Worm (Caenorhabditis elegans) whole organism, young adult: ENCODE measurements around the gene nurf-1.

Experiments used
- B0261.1 ChIP-seq: sonication (generic microtip); optimal IDR thresholded peaks from 2 replicates; lab custom pipeline; 2016; ENCODE audit warnings: mild to moderate bottlenecking, missing genetic modification characterization, moderate library complexity, missing compliant biosample characterization
- B0336.3 ChIP-seq: fragments of 200-800 bp; sonication (Bioruptor generic); IDR thresholded peaks from 2 replicates; pipeline ENCODE4 v1.3.6; 2022; ENCODE audit warnings: missing genetic modification characterization, missing compliant biosample characterization
- F10E7.11 ChIP-seq: sonication (generic microtip); optimal IDR thresholded peaks from 2 replicates; lab custom pipeline; 2017; ENCODE audit warnings: mild to moderate bottlenecking, missing genetic modification characterization, moderate library complexity, missing compliant biosample characterization
- F23B12.7 ChIP-seq: sonication (generic microtip); optimal IDR thresholded peaks from 2 replicates; lab custom pipeline; 2017; ENCODE audit warnings: missing genetic modification characterization, mild to moderate bottlenecking, missing compliant biosample characterization, antibody characterized with exemption, moderate library complexity; ENCODE audit not compliant: insufficient read depth
- F52B5.7 ChIP-seq: sonication (generic microtip); optimal IDR thresholded peaks from 2 replicates; lab custom pipeline; 2016; ENCODE audit warnings: mild to moderate bottlenecking, missing genetic modification characterization, missing compliant biosample characterization
- F57A8.1 ChIP-seq: fragments of 200-800 bp; sonication (Bioruptor generic); optimal IDR thresholded peaks from 2 replicates; lab custom pipeline; 2018; ENCODE audit warnings: mild to moderate bottlenecking, missing genetic modification characterization, moderate library complexity, missing compliant biosample characterization
- K12H6.12 ChIP-seq: fragments of 200-800 bp; sonication (Bioruptor generic); optimal IDR thresholded peaks from 2 replicates; lab custom pipeline; 2018; ENCODE audit warnings: mild to moderate bottlenecking, missing genetic modification characterization, missing compliant biosample characterization
- T26A5.8 ChIP-seq: sonication (generic microtip); optimal IDR thresholded peaks from 2 replicates; lab custom pipeline; 2016; ENCODE audit warnings: missing genetic modification characterization, missing compliant biosample characterization
- Y56A3A.18 ChIP-seq: fragments of 200-800 bp; sonication (Bioruptor generic); IDR thresholded peaks from 2 replicates; pipeline ENCODE4 v1.3.6; 2022; ENCODE audit warnings: missing genetic modification reagents, missing genetic modification characterization, missing compliant biosample characterization
- ZK185.1 ChIP-seq: sonication (generic microtip); optimal IDR thresholded peaks from 2 replicates; lab custom pipeline; 2016; ENCODE audit warnings: mild to moderate bottlenecking, missing genetic modification characterization, missing compliant biosample characterization; ENCODE audit not compliant: poor library complexity, severe bottlenecking
- ama-1 ChIP-seq, 3 experiments: fragments of 150-350 bp in 1 of 3; sonication (generic microtip) in 2 of 3; optimal IDR thresholded peaks; 2 replicates each; lab custom pipeline; 2014 to 2018; ENCODE audit warnings: missing biosample characterization in 2 of 3, missing genetic modification characterization in 2 of 3, missing genetic modification reagents in 2 of 3
- atf-7 ChIP-seq: sonication (generic microtip); optimal IDR thresholded peaks from 2 replicates; lab custom pipeline; 2017; ENCODE audit warnings: mild to moderate bottlenecking, missing genetic modification characterization, missing compliant biosample characterization
- athp-1 ChIP-seq: sonication (generic microtip); optimal IDR thresholded peaks from 2 replicates; lab custom pipeline; 2017; ENCODE audit warnings: mild to moderate bottlenecking, missing genetic modification characterization, missing compliant biosample characterization
- attf-5 ChIP-seq: fragments of 200-800 bp; sonication (Bioruptor generic); optimal IDR thresholded peaks from 2 replicates; lab custom pipeline; 2018; ENCODE audit warnings: mild to moderate bottlenecking, missing genetic modification characterization, missing compliant biosample characterization
- bed-2 ChIP-seq: fragments of 200-800 bp; sonication (Bioruptor generic); IDR thresholded peaks from 2 replicates; pipeline ENCODE4 v1.3.6; 2022; ENCODE audit warnings: missing genetic modification reagents, missing genetic modification characterization, missing compliant biosample characterization
- ccch-3 ChIP-seq: fragments of 200-800 bp; sonication (Bioruptor generic); optimal IDR thresholded peaks from 2 replicates; lab custom pipeline; 2018; ENCODE audit warnings: mild to moderate bottlenecking, missing genetic modification characterization, missing compliant biosample characterization
- ceh-91 ChIP-seq: fragments of 200-800 bp; sonication (Bioruptor generic); IDR thresholded peaks from 2 replicates; pipeline ENCODE4 v1.3.6; 2022; ENCODE audit warnings: missing genetic modification reagents, missing genetic modification characterization, missing compliant biosample characterization
- chd-7 ChIP-seq: sonication (generic microtip); optimal IDR thresholded peaks from 2 replicates; lab custom pipeline; 2016; ENCODE audit warnings: mild to moderate bottlenecking, missing genetic modification characterization, moderate library complexity, missing compliant biosample characterization
- dox-1 ChIP-seq: fragments of 200-800 bp; sonication (Bioruptor generic); IDR thresholded peaks from 2 replicates; pipeline ENCODE4 v1.3.6; 2022; ENCODE audit warnings: missing genetic modification reagents, missing genetic modification characterization, missing compliant biosample characterization
- dpl-1 ChIP-seq: fragments of 150-350 bp; optimal IDR thresholded peaks from 2 replicates; lab custom pipeline; 2014; ENCODE audit warnings: missing biosample characterization, missing genetic modification reagents, missing genetic modification characterization
- egl-18 ChIP-seq: fragments of 200-800 bp; sonication (Bioruptor generic); IDR thresholded peaks from 2 replicates; pipeline ENCODE4 v1.3.6; 2022; ENCODE audit warnings: missing genetic modification reagents, missing genetic modification characterization, missing compliant biosample characterization
- egl-44 ChIP-seq: fragments of 200-800 bp; sonication (Bioruptor generic); IDR thresholded peaks from 2 replicates; pipeline ENCODE4 v1.3.6; 2022; ENCODE audit warnings: missing genetic modification reagents, missing genetic modification characterization, missing compliant biosample characterization
- ekl-4 ChIP-seq: fragments of 200-800 bp; sonication (Bioruptor generic); IDR thresholded peaks from 2 replicates; pipeline ENCODE4 v1.3.6; 2022; ENCODE audit warnings: missing genetic modification reagents, missing genetic modification characterization, missing compliant biosample characterization
- him-1 ChIP-seq: sonication (generic microtip); optimal IDR thresholded peaks from 2 replicates; lab custom pipeline; 2016; ENCODE audit warnings: missing genotype, missing genetic modification reagents, missing genetic modification characterization, missing compliant biosample characterization
- hlh-26 ChIP-seq: fragments of 200-800 bp; sonication (Bioruptor generic); conservative IDR thresholded peaks from 2 replicates; pipeline ENCODE4 v1.3.6; 2022; ENCODE audit warnings: missing genetic modification reagents, missing genetic modification characterization, missing compliant biosample characterization
- hmg-1.2 ChIP-seq: fragments of 200-800 bp; sonication (Bioruptor generic); IDR thresholded peaks from 2 replicates; pipeline ENCODE4 v1.3.6; 2022; ENCODE audit warnings: missing genetic modification reagents, missing genetic modification characterization, missing compliant biosample characterization
- hsf-1 ChIP-seq: fragments of 200-800 bp; sonication (Bioruptor generic); IDR thresholded peaks from 2 replicates; pipeline ENCODE4 v1.3.6; 2022; ENCODE audit warnings: missing genetic modification reagents, missing genetic modification characterization, missing compliant biosample characterization
- lin-35 ChIP-seq, 3 experiments: fragments of 150-350 bp in 2 of 3; sonication (generic microtip) in 1 of 3; optimal IDR thresholded peaks; 2 replicates each; lab custom pipeline; 2014 to 2018; ENCODE audit warnings: missing biosample characterization in 3 of 3, missing genetic modification characterization in 3 of 3, missing genetic modification reagents in 3 of 3
- lin-40 ChIP-seq: sonication (generic microtip); optimal IDR thresholded peaks from 2 replicates; lab custom pipeline; 2016; ENCODE audit warnings: missing genetic modification characterization, mild to moderate bottlenecking, missing compliant biosample characterization, missing genotype, missing genetic modification reagents
- madf-3 ChIP-seq: fragments of 200-800 bp; sonication (Bioruptor generic); IDR thresholded peaks from 2 replicates; pipeline ENCODE4 v1.3.6; 2022; ENCODE audit warnings: missing genetic modification reagents, missing genetic modification characterization, missing compliant biosample characterization
- madf-6 ChIP-seq: fragments of 200-800 bp; sonication (Bioruptor generic); IDR thresholded peaks from 2 replicates; pipeline ENCODE4 v1.3.6; 2022; ENCODE audit warnings: missing genetic modification reagents, missing genetic modification characterization, missing compliant biosample characterization
- nfya-2 ChIP-seq: fragments of 200-800 bp; sonication (Bioruptor generic); IDR thresholded peaks from 2 replicates; pipeline ENCODE4 v1.3.6; 2022; ENCODE audit warnings: missing genetic modification reagents, missing genetic modification characterization, missing compliant biosample characterization
- nhr-120 ChIP-seq: fragments of 200-800 bp; sonication (Bioruptor generic); IDR thresholded peaks from 2 replicates; pipeline ENCODE4 v1.3.6; 2022; ENCODE audit warnings: missing genetic modification characterization, missing compliant biosample characterization
- nhr-179 ChIP-seq: sonication (generic microtip); optimal IDR thresholded peaks from 2 replicates; lab custom pipeline; 2016; ENCODE audit warnings: mild to moderate bottlenecking, missing genetic modification characterization, missing compliant biosample characterization
- nhr-80 ChIP-seq: sonication (generic microtip); optimal IDR thresholded peaks from 2 replicates; lab custom pipeline; 2016; ENCODE audit warnings: missing genetic modification characterization, missing compliant biosample characterization
- nhr-90 ChIP-seq: sonication (generic microtip); optimal IDR thresholded peaks from 2 replicates; lab custom pipeline; 2016; ENCODE audit warnings: missing genotype, mild to moderate bottlenecking, missing genetic modification characterization, missing compliant biosample characterization
- rcor-1 ChIP-seq: fragments of 200-800 bp; sonication (Bioruptor generic); IDR thresholded peaks from 2 replicates; pipeline ENCODE4 v1.3.6; 2022; ENCODE audit warnings: missing genetic modification reagents, missing genetic modification characterization, missing compliant biosample characterization
- rec-8 ChIP-seq, 2 experiments: sonication (generic microtip); optimal IDR thresholded peaks; 2 replicates each; lab custom pipeline; 2016; ENCODE audit warnings: mild to moderate bottlenecking in 2 of 2, missing genetic modification characterization in 2 of 2, missing genetic modification reagents in 2 of 2, missing genotype in 2 of 2, missing biosample characterization in 1 of 2, missing compliant biosample characterization in 1 of 2, moderate library complexity in 1 of 2
- rpc-1 ChIP-seq, 2 experiments: fragments of 150-350 bp in 1 of 2; sonication (generic microtip) in 1 of 2; optimal IDR thresholded peaks; 2 replicates each; lab custom pipeline; 2014 to 2018; ENCODE audit warnings: missing biosample characterization in 1 of 2, missing genetic modification characterization in 1 of 2, missing genetic modification reagents in 1 of 2, missing genotype in 1 of 2
- sea-2 ChIP-seq: fragments of 200-800 bp; sonication (Bioruptor generic); IDR thresholded peaks from 2 replicates; pipeline ENCODE4 v1.3.6; 2022; ENCODE audit warnings: missing genetic modification characterization, missing compliant biosample characterization
- snpc-3.4 ChIP-seq: sonication (generic microtip); optimal IDR thresholded peaks from 2 replicates; lab custom pipeline; 2017; ENCODE audit warnings: missing genetic modification characterization, mild to moderate bottlenecking, missing compliant biosample characterization, antibody characterized with exemption, moderate library complexity, missing genotype, missing genetic modification reagents
- snpc-4 ChIP-seq, 5 experiments: fragments of 150-350 bp in 1 of 5; sonication (generic microtip) in 4 of 5; optimal IDR thresholded peaks; 2 replicates each; lab custom pipeline; 2014 to 2018; ENCODE audit warnings: missing genetic modification characterization in 5 of 5, missing biosample characterization in 3 of 5, antibody characterized with exemption in 2 of 5, mild to moderate bottlenecking in 2 of 5, missing compliant biosample characterization in 2 of 5, missing genotype in 2 of 5, moderate library complexity in 2 of 5, missing genetic modification reagents in 1 of 5
- tbp1 ChIP-seq: fragments of 200-800 bp; sonication (Bioruptor generic); optimal IDR thresholded peaks from 2 replicates; lab custom pipeline; 2018; ENCODE audit warnings: mild to moderate bottlenecking, missing genetic modification characterization, missing compliant biosample characterization
- zfh-2 ChIP-seq: fragments of 200-800 bp; sonication (Bioruptor generic); conservative IDR thresholded peaks from 2 replicates; pipeline ENCODE4 v1.3.6; 2022; ENCODE audit warnings: missing genetic modification reagents, missing genetic modification characterization, missing compliant biosample characterization
- zim-3 ChIP-seq: sonication (generic microtip); optimal IDR thresholded peaks from 2 replicates; lab custom pipeline; 2017; ENCODE audit warnings: mild to moderate bottlenecking, missing genetic modification characterization, moderate library complexity, missing compliant biosample characterization
- ztf-26 ChIP-seq: sonication (generic microtip); optimal IDR thresholded peaks from 2 replicates; lab custom pipeline; 2017; ENCODE audit warnings: missing genetic modification characterization, missing compliant biosample characterization
- ztf-3 ChIP-seq: fragments of 200-800 bp; sonication (Bioruptor generic); optimal IDR thresholded peaks from 2 replicates; lab custom pipeline; 2018; ENCODE audit warnings: mild to moderate bottlenecking, missing genetic modification characterization, missing compliant biosample characterization

The nurf-1 gene

DNA sequence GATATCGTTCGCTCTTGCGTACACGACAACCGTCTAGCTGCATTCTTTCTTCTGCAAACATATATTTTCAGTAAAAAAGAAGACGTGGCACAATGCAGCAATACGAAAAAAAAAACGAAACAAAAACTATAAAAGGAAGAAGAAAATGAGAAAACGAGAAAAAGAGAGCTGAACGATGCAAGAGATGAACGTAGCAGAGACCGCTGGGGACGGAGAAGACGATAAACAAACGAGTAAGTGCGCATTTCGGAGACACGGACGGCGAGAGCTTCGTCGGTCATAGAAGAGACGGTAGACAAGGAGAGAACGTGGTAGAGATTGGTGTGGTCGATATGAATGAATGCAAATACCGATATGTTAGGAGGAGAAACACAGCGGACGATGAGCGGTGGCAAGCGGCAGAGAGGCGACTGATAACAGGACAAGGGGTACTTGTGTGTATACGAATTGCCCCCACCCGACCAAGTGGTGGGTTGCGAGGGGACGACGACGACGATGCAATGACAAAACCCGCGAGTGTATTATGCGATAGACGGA is 47.5 kb downstream of the nurf-1 start, which contains the start of gene K04B12.2:
Gene K04B12.2 (minus strand): TSS at position 51 of the 537 bp plus-strand sequence.
- TF ChIP-seq F52B5.7 (tag; lab: Kevin White, UChicago) (no peak), nhr-179 (no peak), F23B12.7 (tag; lab: Kevin White, UChicago) (peak; percentile 14), athp-1 (tag; lab: Kevin White, UChicago) (no peak), T26A5.8 (tag; lab: Kevin White, UChicago) (no peak), attf-5 (GFP tag; lab: Kevin White, UChicago) (peak; percentile 85), snpc-3.4 (tag; lab: Kevin White, UChicago) (no peak), Y56A3A.18 (GFP tag; lab: Robert Waterston, UW) (no peak), ceh-91 (GFP tag; lab: Robert Waterston, UW) (no peak), hsf-1 (GFP tag; lab: Robert Waterston, UW) (no peak), ZK185.1 (tag; lab: Kevin White, UChicago) (peak; percentile 56), tbp1 (GFP tag; lab: Kevin White, UChicago) (peak; percentile 33), lin-35 (GFP tag; optimal IDR thresholded peaks at IDR 0.05; lab: Kevin White, UChicago) (no peak), atf-7 (no peak), ztf-3 (GFP tag; lab: Kevin White, UChicago) (no peak), B0336.3 (GFP tag; lab: Robert Waterston, UW) (peak; percentile 79; the same call in 1 of the 2 replicates), F10E7.11 (no peak), egl-44 (GFP tag; lab: Robert Waterston, UW) (0 out of 2 replicates have a peak, but pooled peaks have one; percentile 12), K12H6.12 (tag; lab: Kevin White, UChicago) (peak; percentile 15), ztf-26 (tag; lab: Kevin White, UChicago) (peak; percentile 47), ccch-3 (GFP tag; lab: Kevin White, UChicago) (no peak), nhr-120 (no peak), hlh-26 (GFP tag; lab: Robert Waterston, UW) (no peak), bed-2 (GFP tag; lab: Robert Waterston, UW) (no peak), chd-7 (tag; lab: Kevin White, UChicago) (peak; percentile 2), B0261.1 (tag; lab: Kevin White, UChicago) (no peak), nhr-80 (tag; lab: Kevin White, UChicago) (peak; percentile 100), zim-3 (tag; lab: Kevin White, UChicago) (no peak), snpc-4 (GFP tag; optimal IDR thresholded peaks at IDR 0.05; lab: Kevin White, UChicago) (no peak), snpc-4 (tag; optimal IDR thresholded peaks at IDR 0.05; lab: Kevin White, UChicago) (peak in 1 of 4 experiments; percentile 24), F57A8.1 (GFP tag; lab: Kevin White, UChicago) (no peak), ekl-4 (0 out of 2 replicates have a peak, but pooled peaks have one; percentile 25), egl-18 (GFP tag; lab: Robert Waterston, UW) (no peak), madf-3 (GFP tag; lab: Robert Waterston, UW) (no peak), ama-1 (optimal IDR thresholded peaks at IDR 0.05; lab: Kevin White, UChicago) (no peak), ama-1 (GFP tag; optimal IDR thresholded peaks at IDR 0.05; lab: Kevin White, UChicago) (no peak), nhr-90 (peak; percentile 53), sea-2 (GFP tag; lab: Robert Waterston, UW) (no peak), rcor-1 (GFP tag; lab: Robert Waterston, UW) (0 out of 2 replicates have a peak, but pooled peaks have one; percentile 33), rec-8 (tag; optimal IDR thresholded peaks at IDR 0.05; lab: Kevin White, UChicago) (no peak), dpl-1 (GFP tag; lab: Kevin White, UChicago) (no peak), him-1 (tag; lab: Kevin White, UChicago) (no peak), madf-6 (GFP tag; lab: Robert Waterston, UW) (no peak), lin-40 (tag; lab: Kevin White, UChicago) (peak; percentile 77), zfh-2 (GFP tag; lab: Robert Waterston, UW) (peak; percentile 85), dox-1 (GFP tag; lab: Robert Waterston, UW) (peak; percentile 85), hmg-1.2 (GFP tag; lab: Robert Waterston, UW) (peak; percentile 78), nfya-2 (GFP tag; lab: Robert Waterston, UW) (no peak), rpc-1 (optimal IDR thresholded peaks at IDR 0.05; lab: Kevin White, UChicago) (no peak), rpc-1 (tag; optimal IDR thresholded peaks at IDR 0.05; lab: Kevin White, UChicago) (no peak)
